Worm (Caenorhabditis elegans) whole organism, early embryonic: ENCODE data around the gene Y37E11B.5.

Source experiments
- B0310.2 ChIP-seq: sonication (generic microtip); optimal IDR thresholded peaks from 2 replicates; lab custom pipeline; 2016; ENCODE audit warnings: mild to moderate bottlenecking, missing genetic modification characterization, missing compliant biosample characterization
- ama-1 ChIP-seq: fragments of 150-350 bp; optimal IDR thresholded peaks from 2 replicates; lab custom pipeline; 2014
- ceh-13 ChIP-seq: fragments of 200-800 bp; sonication (Bioruptor generic); optimal IDR thresholded peaks from 2 replicates; lab custom pipeline; 2018; ENCODE audit warnings: mild to moderate bottlenecking, missing genetic modification characterization, missing compliant biosample characterization
- ets-7 ChIP-seq: sonication (generic microtip); optimal IDR thresholded peaks from 2 replicates; lab custom pipeline; 2016; ENCODE audit warnings: missing genotype, missing genetic modification characterization, missing compliant biosample characterization
- flt-1 ChIP-seq: fragments of 200-800 bp; sonication (Bioruptor generic); IDR thresholded peaks from 2 replicates; pipeline ENCODE4 v1.3.6; 2022; ENCODE audit warnings: missing genetic modification characterization, missing compliant biosample characterization
- hmbx-1 ChIP-seq: sonication (generic microtip); optimal IDR thresholded peaks from 2 replicates; lab custom pipeline; 2016; ENCODE audit warnings: mild to moderate bottlenecking, missing genetic modification characterization, missing compliant biosample characterization
- hmg-4 ChIP-seq: fragments of 200-800 bp; sonication (Bioruptor generic); optimal IDR thresholded peaks from 2 replicates; lab custom pipeline; 2018; ENCODE audit warnings: mild to moderate bottlenecking, missing genetic modification characterization, missing compliant biosample characterization
- hnd-1 ChIP-seq: sonication (generic microtip); optimal IDR thresholded peaks from 2 replicates; lab custom pipeline; 2016; ENCODE audit warnings: missing genetic modification characterization, missing compliant biosample characterization
- scrt-1 ChIP-seq: fragments of 200-800 bp; sonication (Bioruptor generic); IDR thresholded peaks from 2 replicates; pipeline ENCODE4 v1.3.6; 2022; ENCODE audit warnings: missing genetic modification characterization, missing compliant biosample characterization
- sea-1 ChIP-seq: fragments of 200-800 bp; sonication (Bioruptor generic); conservative IDR thresholded peaks from 2 replicates; pipeline ENCODE4 v1.3.6; 2022; ENCODE audit warnings: missing genetic modification characterization, missing compliant biosample characterization
- tbx-11 ChIP-seq: fragments of 200-800 bp; sonication (Bioruptor generic); IDR thresholded peaks from 2 replicates; pipeline ENCODE4 v1.3.6; 2022; ENCODE audit warnings: missing genetic modification characterization, missing compliant biosample characterization
- tra-4 ChIP-seq: sonication (generic microtip); optimal IDR thresholded peaks from 2 replicates; lab custom pipeline; 2017; ENCODE audit warnings: missing genetic modification characterization, missing compliant biosample characterization

DNA sequence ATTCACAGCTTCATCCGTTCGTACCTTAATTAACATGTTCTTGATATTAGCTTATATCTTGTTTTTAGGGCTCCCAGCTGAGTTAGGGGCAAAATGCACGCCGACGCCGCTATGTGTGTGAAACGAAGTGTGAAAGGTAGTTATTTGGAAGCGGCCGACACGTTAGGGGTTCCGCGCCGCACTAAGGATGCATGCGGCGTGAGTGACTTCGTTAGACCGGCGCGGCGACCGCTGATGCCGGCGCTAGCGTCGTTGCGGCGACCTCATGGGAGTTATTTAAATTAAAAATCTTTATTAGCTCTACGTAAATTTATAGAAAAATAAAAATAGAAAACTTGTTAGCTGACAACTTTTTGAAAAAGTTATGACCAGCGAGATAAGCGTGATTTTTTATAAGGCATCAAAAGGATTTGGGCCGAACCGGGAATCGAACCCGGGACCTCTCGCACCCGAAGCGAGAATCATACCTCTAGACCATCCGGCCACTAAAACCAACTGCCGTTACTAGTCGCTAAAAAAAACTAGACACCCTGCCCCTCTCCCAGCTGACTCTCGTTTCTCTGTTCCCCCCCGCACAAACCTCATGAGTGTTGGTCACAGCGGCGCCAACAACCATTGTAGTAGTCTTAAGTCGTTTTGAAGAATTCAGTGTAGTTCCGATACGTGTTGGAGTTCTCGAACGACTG, 46.4 kb downstream of the Y37E11B.5 start:
- TF ChIP-seq ama-1 (lab: Kevin White, UChicago) (no peak), hnd-1 (peak; percentile 43), hmbx-1 (tag; lab: Kevin White, UChicago) (peak; percentile 28), hmg-4 (GFP tag; lab: Kevin White, UChicago) (peak; percentile 83), flt-1 (peak; percentile 83), sea-1 (peak; percentile 76), ets-7 (tag; lab: Kevin White, UChicago) (no peak), scrt-1 (GFP tag; lab: Robert Waterston, UW) (peak; percentile 80), tbx-11 (GFP tag; lab: Robert Waterston, UW) (peak; percentile 69), ceh-13 (peak; percentile 10), B0310.2 (tag; lab: Kevin White, UChicago) (peak; percentile 63), tra-4 (peak; percentile 68)
